Fruit fly (Drosophila melanogaster) Kc167 (cell line): ENCODE measurements around the gene CG17237.

Source experiments
- Myc ChIP-seq: fragments of >200 bp; optimal IDR thresholded peaks from 2 replicates; lab custom pipeline; 2017; ENCODE audit warnings: missing external identifiers
- Sin3A ChIP-seq: fragments of >200 bp; optimal IDR thresholded peaks from 2 replicates; lab custom pipeline; 2018; ENCODE audit warnings: missing external identifiers
- h ChIP-seq: fragments of >200 bp; optimal IDR thresholded peaks from 3 replicates; lab custom pipeline; 2018; ENCODE audit warnings: missing external identifiers
- insv ChIP-seq: fragments of >200 bp; optimal IDR thresholded peaks from 3 replicates; lab custom pipeline; 2018; ENCODE audit warnings: missing external identifiers
- psq ChIP-seq: fragments of >200 bp; optimal IDR thresholded peaks from 2 replicates; lab custom pipeline; 2017; ENCODE audit warnings: missing external identifiers
- ttk ChIP-seq: sonication (Bioruptor generic); optimal IDR thresholded peaks from 2 replicates; lab custom pipeline; 2017; ENCODE audit warnings: missing external identifiers

CG17237 gene

DNA sequence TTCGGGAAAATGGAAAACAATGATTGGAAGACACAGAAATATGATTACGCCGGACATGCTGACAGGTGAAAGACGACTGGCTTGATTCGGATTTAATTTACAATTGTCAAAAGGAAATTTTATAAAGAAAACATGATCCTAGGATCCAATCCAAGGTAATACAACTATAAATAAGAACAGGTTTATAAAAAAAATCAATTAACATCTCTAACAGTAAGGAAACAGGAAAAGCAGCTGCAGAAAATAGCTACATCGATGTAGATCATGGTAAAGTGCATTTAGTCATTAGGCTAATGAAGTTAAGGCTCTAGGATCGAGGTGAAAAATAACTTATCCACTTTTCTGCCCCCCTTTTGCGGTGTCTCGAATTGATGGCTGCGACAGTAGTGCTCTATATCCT, at the start of gene CG17237:
CG17237 (minus strand) TSS at position 101 of the 400 bp plus-strand sequence.
- TF ChIP-seq insv (lab: Kevin White, UChicago) (no peak), Sin3A (lab: Kevin White, UChicago) (no peak), h (lab: Kevin White, UChicago) (no peak), Myc (lab: Kevin White, UChicago) (no peak), ttk (lab: Kevin White, UChicago) (no peak), psq (lab: Kevin White, UChicago) (no peak)

DNA sequence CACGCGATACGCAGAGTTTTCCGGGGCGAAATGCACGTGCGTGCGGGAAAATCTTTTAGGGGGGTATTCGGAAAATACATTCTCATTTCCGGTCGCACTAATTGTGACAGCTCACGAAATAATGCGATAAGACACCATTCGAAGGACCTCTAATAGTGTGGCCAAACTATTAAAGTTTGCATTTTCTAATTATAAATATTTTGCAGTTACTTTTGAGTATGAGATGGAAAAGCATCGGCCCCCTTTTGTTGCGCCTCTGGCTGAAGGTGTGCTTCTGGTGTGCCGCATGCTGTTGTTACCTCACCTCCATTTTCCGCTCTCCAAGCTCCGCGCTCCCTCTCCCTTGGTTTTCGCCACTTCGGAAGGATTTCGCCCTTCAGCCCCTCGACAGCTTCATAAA, 24.9 kb upstream of the CG17237 start:
- no peak for TF ChIP-seq insv (lab: Kevin White, UChicago)
- no peak for TF ChIP-seq psq (lab: Kevin White, UChicago)
- no peak for TF ChIP-seq Sin3A (lab: Kevin White, UChicago)
- no peak for TF ChIP-seq h (lab: Kevin White, UChicago)
- TF ChIP-seq Myc (lab: Kevin White, UChicago): no peak
- TF ChIP-seq ttk (lab: Kevin White, UChicago): no peak

DNA sequence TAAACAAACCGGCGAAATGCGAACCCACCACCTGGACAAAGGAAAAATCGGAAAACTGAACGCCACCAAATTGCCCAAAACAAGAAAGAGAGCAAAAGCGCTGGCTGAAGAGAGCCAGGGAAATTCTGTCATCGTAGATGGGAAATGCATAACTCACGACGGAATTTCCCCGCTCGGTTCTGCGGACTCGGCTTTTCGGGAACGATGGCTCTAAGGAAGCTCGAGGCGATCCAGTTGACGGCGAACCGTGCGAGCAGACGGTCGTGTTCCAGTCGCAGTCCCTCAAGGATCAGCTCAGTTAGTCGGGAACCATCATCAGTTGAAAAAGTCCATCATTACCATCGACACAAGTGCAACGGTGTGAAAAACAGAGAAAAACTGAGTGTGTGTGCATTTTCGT, 22.2 kb upstream of the CG17237 start, which contains the start of gene eys:
eys (plus strand) TSS at position 232 of the 400 bp plus-strand sequence.
- no peak for TF ChIP-seq Sin3A (lab: Kevin White, UChicago)

DNA sequence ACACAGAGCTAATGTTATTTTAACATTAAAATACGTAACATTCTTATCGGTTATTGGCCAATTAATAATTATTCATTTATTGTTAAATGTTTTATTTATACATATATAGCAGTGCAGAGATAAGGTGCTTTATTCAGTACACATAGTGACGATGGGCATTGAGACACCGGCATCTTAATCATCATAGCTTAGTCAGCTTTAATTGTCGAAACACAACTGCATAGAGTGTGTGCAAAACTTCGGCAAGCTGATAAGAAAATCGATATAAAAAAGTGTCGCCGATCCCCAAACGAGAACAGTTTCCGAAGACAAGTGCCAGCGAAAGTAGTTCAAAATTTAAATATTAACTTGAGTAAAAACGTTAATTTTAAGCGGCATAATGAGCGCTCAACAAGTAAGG, 18.4 kb upstream of the CG17237 start, which contains the start of gene CG16995:
CG16995 (plus strand) TSS at position 301 of the 400 bp plus-strand sequence.
- TF ChIP-seq insv (lab: Kevin White, UChicago) (no peak), Myc (lab: Kevin White, UChicago) (no peak), psq (lab: Kevin White, UChicago) (no peak), ttk (lab: Kevin White, UChicago) (no peak), h (lab: Kevin White, UChicago) (no peak), Sin3A (lab: Kevin White, UChicago) (no peak)

DNA sequence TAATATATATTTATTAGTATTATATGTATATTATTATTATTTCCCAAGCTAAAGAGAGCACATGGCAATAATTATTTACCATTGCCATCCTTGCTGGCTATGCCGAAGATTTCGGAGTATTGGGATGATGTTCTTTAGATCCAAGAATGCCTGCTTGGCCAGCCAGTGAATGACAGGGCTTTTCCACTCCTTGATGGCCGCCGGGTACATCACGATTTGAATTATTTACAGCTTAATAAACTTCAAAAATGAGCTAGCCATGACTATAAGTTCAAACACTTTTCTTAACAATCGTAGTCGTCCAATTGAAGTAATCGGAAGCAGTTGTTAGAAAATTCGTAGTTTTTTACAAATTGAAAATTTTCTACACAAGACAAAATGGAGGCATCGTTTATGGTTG, 10.6 kb upstream of the CG17237 start, which contains the start of gene CG31949:
CG31949 (plus strand) TSS at position 301 of the 400 bp plus-strand sequence.
- TF ChIP-seq Sin3A (lab: Kevin White, UChicago) (no peak), psq (lab: Kevin White, UChicago) (no peak), ttk (lab: Kevin White, UChicago) (no peak)

DNA sequence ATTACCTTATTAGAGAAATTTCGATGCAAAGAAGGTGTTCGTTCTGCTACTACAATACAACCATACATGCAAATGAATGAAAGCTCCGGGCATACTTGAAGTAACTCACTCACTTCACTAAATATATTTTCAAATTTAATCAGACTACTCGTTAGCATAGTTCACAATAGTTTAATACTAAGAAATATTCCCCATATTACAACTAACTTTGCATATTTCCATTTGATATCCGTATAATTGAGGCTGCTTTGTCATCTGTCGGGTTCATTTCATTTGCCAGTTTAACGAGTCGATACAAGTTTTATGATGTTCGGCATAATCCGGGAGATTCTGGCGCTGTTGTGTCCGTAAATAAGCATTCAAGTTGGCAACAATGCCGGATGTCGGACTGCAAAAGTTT, 1.4 kb upstream of the CG17237 start, which contains the start of gene robl22E:
robl22E (minus strand) TSS at position 101 of the 400 bp plus-strand sequence.
- TF ChIP-seq psq (lab: Kevin White, UChicago) (no peak), h (lab: Kevin White, UChicago) (no peak), ttk (lab: Kevin White, UChicago) (no peak), Myc (lab: Kevin White, UChicago) (no peak), insv (lab: Kevin White, UChicago) (no peak), Sin3A (lab: Kevin White, UChicago) (no peak)

DNA sequence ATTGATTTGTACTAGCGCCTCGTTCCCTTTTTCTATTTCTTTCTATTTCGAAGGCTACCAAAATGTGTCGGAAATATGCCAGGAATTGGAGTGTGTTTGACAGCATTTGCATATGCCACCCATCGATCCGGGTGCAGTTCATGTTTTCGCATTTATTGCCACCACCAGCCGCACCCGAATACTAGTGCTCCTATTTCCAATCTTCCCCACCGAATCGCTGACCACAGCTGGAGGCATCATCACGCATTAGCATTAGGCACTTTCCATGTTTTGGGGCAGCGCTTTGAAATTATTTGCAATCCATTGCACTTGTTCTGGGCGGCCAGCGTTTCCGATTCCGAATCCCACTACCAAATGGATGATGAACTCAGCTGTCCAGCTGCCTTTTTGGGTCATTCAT, 1.4 kb downstream of the CG17237 start, which contains the start of gene CG42658:
CG42658 (minus strand) TSS at position 101 of the 400 bp plus-strand sequence.
- no peak for TF ChIP-seq Myc (lab: Kevin White, UChicago)
- TF ChIP-seq insv (lab: Kevin White, UChicago): no peak
- TF ChIP-seq h (lab: Kevin White, UChicago): no peak
- TF ChIP-seq ttk (lab: Kevin White, UChicago): no peak
- no peak for TF ChIP-seq psq (lab: Kevin White, UChicago)
- TF ChIP-seq Sin3A (lab: Kevin White, UChicago): no peak

DNA sequence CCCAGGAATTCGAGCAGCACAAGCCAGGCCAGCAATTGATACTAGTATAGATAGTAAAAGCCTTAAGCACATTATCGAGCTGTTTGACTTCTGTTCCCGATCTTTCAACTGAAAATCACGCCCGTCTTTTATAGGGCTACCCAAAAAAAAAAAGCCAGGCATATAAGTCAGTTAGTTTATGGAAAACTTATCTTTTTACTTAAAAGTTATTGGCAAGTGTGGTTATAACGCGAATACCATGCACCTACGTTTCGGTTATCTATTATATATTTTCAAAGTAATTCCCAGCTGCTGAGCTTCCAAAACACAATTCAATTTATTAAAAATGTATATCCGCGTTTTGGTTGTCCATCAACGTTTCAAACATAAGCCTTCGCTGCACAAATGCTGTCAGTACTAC, 2.4 kb downstream of the CG17237 start, which contains the start of gene CG31681:
CG31681 (minus strand) TSS at position 101 of the 400 bp plus-strand sequence.
- TF ChIP-seq Myc (lab: Kevin White, UChicago): no peak
- TF ChIP-seq psq (lab: Kevin White, UChicago): no peak
- TF ChIP-seq ttk (lab: Kevin White, UChicago): no peak
- no peak for TF ChIP-seq insv (lab: Kevin White, UChicago)
- no peak for TF ChIP-seq Sin3A (lab: Kevin White, UChicago)
- TF ChIP-seq h (lab: Kevin White, UChicago): no peak

DNA sequence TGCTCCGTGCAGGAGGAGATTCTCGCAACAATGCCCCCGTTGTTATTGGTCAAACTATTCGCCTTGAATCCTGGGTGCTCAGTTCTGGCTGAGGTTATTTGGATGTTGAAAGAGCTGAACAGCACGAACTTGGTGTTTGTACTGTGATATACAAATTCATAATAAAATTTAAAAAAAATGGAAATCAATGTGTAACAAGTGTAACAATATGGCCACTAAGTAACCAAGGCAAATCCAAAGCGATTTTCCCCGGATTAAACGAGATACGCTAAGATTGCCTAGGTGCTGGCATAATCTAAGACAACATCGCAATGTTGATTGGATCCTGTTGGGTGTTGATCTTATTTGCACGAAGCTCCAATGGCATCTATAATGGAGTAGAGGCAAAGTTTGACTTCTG, 4.4 kb downstream of the CG17237 start, which contains the start of gene CG4271:
CG4271 (plus strand) TSS at position 301 of the 400 bp plus-strand sequence.
- TF ChIP-seq Sin3A (lab: Kevin White, UChicago): no peak
- TF ChIP-seq insv (lab: Kevin White, UChicago): no peak
- TF ChIP-seq h (lab: Kevin White, UChicago): no peak
- no peak for TF ChIP-seq ttk (lab: Kevin White, UChicago)

DNA sequence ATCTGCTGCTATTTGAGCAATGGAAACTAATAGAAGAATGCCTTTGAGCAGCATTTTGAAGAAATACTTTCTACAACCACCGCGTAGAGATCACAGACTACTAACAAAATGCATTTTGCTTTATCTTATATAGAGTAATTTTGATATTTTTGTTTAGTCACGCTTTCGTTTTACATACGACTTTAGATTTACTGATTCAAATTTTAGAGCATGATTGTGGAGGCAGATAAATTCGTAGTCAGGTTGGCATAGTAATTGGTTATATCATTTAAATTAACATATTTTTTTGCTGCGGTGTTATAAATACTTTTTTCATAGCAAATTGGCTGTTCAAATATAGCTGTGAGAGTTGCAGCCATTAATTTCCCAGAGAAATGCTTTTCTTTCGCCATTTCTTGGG, 20.2 kb downstream of the CG17237 start, which contains the start of gene CG17242:
CG17242 (minus strand) TSS at position 101 of the 400 bp plus-strand sequence.
- TF ChIP-seq Myc (lab: Kevin White, UChicago): no peak
- no peak for TF ChIP-seq ttk (lab: Kevin White, UChicago)
- no peak for TF ChIP-seq Sin3A (lab: Kevin White, UChicago)
- TF ChIP-seq h (lab: Kevin White, UChicago): no peak
- no peak for TF ChIP-seq insv (lab: Kevin White, UChicago)
- TF ChIP-seq psq (lab: Kevin White, UChicago): no peak

DNA sequence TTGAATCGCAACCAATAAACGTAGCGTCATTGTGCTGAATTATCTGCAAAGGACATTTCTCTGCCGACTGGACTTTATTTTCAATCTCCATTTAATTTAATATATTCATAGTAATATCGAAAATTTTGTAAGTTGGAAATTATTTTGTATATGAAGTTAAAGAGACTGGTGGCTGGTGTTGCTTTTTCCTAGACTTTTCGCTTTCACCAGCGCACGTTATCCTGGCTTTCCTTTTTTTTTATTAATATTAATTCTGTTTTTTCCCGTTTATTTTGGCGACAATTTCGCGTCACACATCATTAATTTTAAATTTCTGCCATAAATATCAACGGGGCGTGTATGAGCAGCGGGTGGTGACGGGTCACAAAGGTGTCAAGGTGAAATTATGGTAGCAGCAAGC, 24.0 kb downstream of the CG17237 start, which contains the start of gene CG34049:
CG34049 (minus strand) TSS at position 101 of the 400 bp plus-strand sequence.
- TF ChIP-seq ttk (lab: Kevin White, UChicago) (no peak), Sin3A (lab: Kevin White, UChicago) (no peak), Myc (lab: Kevin White, UChicago) (no peak), psq (lab: Kevin White, UChicago) (no peak), h (lab: Kevin White, UChicago) (no peak), insv (lab: Kevin White, UChicago) (no peak)

DNA sequence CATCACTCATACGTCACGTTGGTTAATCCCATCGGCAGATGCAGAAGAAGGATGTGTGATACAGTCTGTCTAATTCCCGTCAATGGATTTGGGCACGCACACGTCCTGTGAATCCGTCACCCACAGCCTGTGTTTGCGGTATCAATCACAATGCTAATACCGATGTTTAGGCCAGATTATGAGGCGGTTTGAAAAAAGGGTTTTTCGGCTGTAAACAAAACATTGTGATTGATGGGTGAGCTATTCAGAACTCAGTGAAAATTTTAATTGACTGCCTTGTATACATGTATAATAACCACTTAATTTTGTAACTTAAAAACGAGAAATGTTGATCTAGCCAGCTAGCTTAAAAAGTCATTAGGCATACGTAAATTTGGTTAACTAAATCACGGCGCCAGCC, 26.1 kb downstream of the CG17237 start, which contains the start of gene CG4270:
CG4270 (plus strand) TSS at position 301 of the 400 bp plus-strand sequence.
- TF ChIP-seq Myc (lab: Kevin White, UChicago) (no peak), ttk (lab: Kevin White, UChicago) (no peak), Sin3A (lab: Kevin White, UChicago) (no peak), insv (lab: Kevin White, UChicago) (no peak), h (lab: Kevin White, UChicago) (no peak)
